Fruit fly (Drosophila melanogaster): ENCODE measurements around the gene Ilp1.

DNA sequence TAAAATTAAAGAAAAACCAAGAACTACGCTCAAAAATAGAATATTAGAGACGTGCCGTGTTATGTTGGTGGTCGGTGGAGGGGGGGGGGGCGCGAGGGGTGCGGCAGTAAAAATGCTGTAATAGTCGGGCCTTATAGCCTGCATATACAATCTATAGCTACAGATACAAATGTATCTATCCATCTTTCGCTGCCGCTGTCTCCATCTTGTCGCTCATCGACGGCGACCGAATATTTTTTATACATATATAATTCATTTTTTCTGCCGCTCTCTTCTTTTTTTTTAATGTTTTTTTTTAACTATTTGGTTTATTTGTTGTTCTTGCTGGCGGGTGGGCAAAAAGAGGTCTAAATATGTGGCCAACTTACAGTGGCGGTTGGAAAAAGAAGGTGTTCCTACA lies 16.4 kb downstream of the Ilp1 start:
- TF ChIP-seq usp (GFP tag; optimal IDR thresholded peaks at IDR 0.05) (no peak), Myc (optimal IDR thresholded peaks at IDR 0.05) (no peak), tai (GFP tag; optimal IDR thresholded peaks at IDR 0.05) (no peak), psq (GFP tag; optimal IDR thresholded peaks at IDR 0.05) (no peak), lola (GFP tag; optimal IDR thresholded peaks at IDR 0.05) (no peak)

All from whole organism, wandering third instar larva.